Fruit fly (Drosophila melanogaster): Measurements from ENCODE around the gene CG9536.

Gene CG9536

DNA sequence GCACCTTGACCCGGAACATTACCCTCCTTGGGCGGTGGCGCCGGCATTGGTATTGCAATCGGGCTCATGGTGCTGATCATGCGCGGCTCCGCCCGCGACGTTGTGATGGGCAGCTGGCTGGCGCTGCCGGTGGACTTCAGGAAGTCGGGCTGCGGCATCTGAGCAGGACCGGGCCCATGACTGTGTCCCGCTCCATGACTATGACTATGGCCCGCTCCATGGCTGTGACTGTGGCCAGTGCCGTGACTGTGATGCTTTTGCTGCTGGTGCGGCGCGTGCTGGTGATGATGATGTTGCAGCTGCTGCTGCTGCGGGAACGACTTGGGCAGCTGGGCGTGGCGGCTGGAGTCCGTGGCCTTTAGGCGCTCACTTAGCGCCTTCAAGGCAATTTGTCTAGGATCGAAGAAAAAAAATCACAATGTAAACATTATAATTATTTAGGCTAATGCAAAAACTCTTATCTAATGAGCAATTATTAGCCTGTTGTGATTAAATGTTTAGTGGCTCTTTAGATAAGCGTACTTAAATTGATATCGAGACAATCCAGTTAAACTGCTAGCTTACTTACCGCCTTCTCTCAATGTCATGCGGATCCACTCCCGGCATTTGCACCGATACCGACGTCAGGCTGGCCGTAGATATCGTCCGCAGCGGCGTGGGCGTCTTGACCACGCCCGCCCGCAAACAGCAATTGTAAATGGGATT is 1.7 kb downstream of the CG9536 start:
- TF ChIP-seq CG8478 (optimal IDR thresholded peaks at IDR 0.05) (no peak), CTCF (optimal IDR thresholded peaks at IDR 0.05) (no peak)

- TF ChIP-seq CG8478 (optimal IDR thresholded peaks at IDR 0.05) (no peak), CTCF (optimal IDR thresholded peaks at IDR 0.05) (no peak)
These were observed 2.5 kb downstream of the CG9536 start for dm6 chr2L:6474298-6474697.

dm6 chr2L:6473076-6474037 is 3.4 kb downstream of the CG9536 start, which contains the start of gene mmy:
mmy (minus strand) TSS chr2L:6473904.
- no peak for TF ChIP-seq CTCF (optimal IDR thresholded peaks at IDR 0.05)
- no peak for TF ChIP-seq CG8478 (optimal IDR thresholded peaks at IDR 0.05)

- TF ChIP-seq CTCF (optimal IDR thresholded peaks at IDR 0.05), result no peak
- no peak for TF ChIP-seq CG8478 (optimal IDR thresholded peaks at IDR 0.05)
These were observed 4.6 kb downstream of the CG9536 start for dm6 chr2L:6471978-6472776.

DNA sequence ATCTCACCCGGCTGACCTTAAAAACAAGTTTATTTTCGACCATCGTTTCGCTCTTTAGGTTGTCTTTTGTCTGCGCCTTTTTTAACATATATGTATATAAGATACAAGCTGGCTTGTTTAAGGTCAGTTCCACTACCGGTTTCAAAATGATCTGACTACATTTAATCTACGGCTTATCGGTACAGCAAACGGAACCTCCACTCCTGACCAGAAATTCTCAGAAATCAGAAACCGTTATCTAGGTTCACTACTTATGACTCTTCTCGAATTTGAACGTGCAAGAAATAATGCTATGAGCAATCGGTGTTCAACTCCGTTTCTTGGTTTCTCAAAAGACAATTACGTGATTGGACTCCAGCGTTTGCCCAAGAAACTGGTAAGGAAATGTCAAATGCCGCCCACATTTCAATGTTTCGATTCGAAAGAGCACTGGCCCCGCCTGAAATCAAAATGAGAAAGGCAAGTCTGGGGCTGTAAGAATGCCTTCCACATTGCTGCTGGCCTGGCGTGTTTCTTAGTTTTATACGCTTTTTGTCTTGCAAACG is 6.6 kb downstream of the CG9536 start:
- TF ChIP-seq CTCF (optimal IDR thresholded peaks at IDR 0.05) (no peak), CG8478 (optimal IDR thresholded peaks at IDR 0.05) (no peak)

DNA sequence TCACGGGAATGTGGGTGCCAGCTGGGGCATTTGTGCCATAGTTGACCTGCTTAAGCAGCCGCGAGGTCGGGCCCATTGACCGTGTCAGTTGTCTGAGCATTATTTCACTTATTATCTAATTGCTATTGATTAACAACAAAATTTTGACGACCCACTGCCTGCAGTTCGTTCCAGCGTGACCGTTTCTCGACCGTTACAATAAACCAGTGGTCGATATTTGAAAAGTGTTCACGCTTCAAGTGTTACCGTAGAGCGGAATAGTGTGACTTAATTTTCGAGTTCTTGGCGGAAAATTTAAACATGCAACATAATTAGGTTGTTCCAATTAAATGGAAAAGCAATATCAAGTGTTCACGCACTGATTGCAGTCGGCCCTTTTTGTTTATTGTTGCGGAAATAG is 9.3 kb downstream of the CG9536 start, which contains the start of gene HemK1:
TSS of gene HemK1 (minus strand) at position 190 of the 400 bp plus-strand sequence.
- TF ChIP-seq CG8478 (optimal IDR thresholded peaks at IDR 0.05) (no peak), CTCF (optimal IDR thresholded peaks at IDR 0.05) (peak in 1 of 2 experiments; percentile 24)

DNA sequence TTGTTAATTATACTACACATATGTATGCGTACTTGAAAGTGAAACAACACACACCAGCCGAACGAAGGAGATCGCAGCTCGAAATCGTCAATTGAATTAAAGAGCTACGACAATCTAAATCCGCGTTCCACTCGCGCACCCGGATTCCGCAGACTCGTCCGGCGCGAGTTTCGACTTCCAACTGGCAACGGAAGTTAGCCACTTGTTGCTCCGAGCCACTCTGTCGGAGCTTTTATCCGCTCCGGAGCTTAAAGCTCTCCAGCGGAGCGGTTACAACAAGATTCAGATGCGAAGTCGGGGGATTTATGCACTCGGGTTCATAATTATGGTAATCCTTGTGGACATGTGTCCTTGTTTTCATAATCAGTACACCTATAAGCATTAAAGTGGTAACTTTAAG is 11.3 kb downstream of the CG9536 start, which contains the start of gene Rchy1:
TSS of gene Rchy1 (minus strand) at position 173 of the 400 bp plus-strand sequence.
- TF ChIP-seq CG8478 (optimal IDR thresholded peaks at IDR 0.05) (no peak), CTCF (optimal IDR thresholded peaks at IDR 0.05) (no peak)

- no peak for TF ChIP-seq CG8478 (optimal IDR thresholded peaks at IDR 0.05)
- no peak for TF ChIP-seq CTCF (optimal IDR thresholded peaks at IDR 0.05)
These were observed 12.0 kb downstream of the CG9536 start for dm6 chr2L:6464780-6465179.

DNA sequence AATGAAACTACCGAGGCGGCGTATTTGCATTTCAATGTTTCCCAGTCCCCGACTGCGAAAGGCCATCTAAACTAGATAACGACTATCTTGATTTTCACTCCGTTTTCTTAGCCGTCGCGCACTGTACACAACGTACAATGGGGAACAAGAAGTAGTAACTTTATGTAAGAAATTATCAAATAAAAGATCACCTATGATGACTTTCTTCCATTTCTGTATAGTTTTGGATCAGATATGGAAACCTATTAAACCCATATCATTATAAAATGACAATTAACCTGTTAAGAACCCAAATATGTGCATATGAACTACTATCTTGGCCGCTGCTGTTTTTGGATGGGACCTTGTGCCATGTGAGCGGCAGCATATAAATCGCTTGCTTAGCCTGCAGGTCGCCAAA is 12.5 kb downstream of the CG9536 start:
- TF ChIP-seq CG8478 (optimal IDR thresholded peaks at IDR 0.05) (no peak), CTCF (optimal IDR thresholded peaks at IDR 0.05) (no peak)

- TF ChIP-seq CG8478 (optimal IDR thresholded peaks at IDR 0.05), result no peak
- no peak for TF ChIP-seq CTCF (optimal IDR thresholded peaks at IDR 0.05)
These were observed 13.4 kb downstream of the CG9536 start for dm6 chr2L:6463392-6463791.

DNA sequence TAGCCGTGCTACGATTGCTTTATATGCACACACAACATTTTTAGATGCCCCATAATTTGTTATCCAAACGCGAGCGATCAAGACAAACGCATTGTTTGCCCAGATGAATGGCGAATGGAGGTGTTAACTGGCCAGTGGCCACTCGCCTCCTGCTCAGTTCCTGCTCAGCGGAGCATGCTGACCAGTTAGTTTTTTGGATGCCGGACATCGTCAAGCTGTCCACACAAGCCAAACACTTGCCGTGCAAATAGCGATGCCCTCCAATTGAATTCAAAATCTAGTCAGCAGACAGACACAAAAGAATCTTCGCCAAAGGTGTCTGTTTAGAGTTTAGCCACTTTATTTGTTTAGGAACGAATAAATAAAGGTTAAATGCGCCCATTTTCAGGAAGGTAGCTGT is 14.5 kb downstream of the CG9536 start:
- no peak for TF ChIP-seq CG8478 (optimal IDR thresholded peaks at IDR 0.05)
- no peak for TF ChIP-seq CTCF (optimal IDR thresholded peaks at IDR 0.05)

- no peak for TF ChIP-seq CG8478 (optimal IDR thresholded peaks at IDR 0.05)
- no peak for TF ChIP-seq CTCF (optimal IDR thresholded peaks at IDR 0.05)
These were observed 15.3 kb downstream of the CG9536 start for dm6 chr2L:6461497-6461896.

- TF ChIP-seq CG8478 (optimal IDR thresholded peaks at IDR 0.05) (no peak), CTCF (optimal IDR thresholded peaks at IDR 0.05) (no peak)
These were observed 19.2 kb downstream of the CG9536 start for dm6 chr2L:6457583-6457982.

DNA sequence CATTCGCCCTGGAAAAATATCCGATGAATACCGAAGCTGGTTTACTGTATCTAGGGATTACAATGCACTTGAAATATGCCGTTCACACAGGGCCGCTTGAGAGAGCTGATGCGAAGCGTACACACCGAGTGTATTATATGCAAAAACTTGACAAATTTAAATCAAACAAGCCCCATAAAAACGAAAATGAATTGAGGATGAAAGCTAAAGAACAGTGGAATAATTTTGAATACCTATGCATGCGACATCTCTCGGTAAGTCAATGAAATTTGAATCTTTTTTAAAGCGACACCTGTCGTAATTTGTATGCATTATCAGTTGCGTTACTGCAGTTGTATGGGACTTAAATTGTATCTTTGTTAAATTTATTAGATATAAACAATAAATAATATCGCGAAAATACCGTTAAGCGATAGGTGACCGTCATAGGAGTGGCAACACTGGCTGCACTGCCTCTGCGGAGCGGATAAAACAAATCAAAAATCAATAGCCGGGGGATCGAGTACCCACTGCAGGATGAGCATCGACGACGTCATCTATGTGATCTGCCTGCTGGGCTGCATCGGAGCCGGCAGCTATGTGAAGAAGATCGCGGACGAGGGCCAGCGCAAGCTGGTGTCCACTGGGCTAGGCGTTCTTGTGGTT is 20.7 kb downstream of the CG9536 start, which contains the start of gene frj:
TSS of gene frj (plus strand) at position 98 of the 645 bp plus-strand sequence.
- no peak for TF ChIP-seq CG8478 (optimal IDR thresholded peaks at IDR 0.05)
- peak; percentile 87 to 91 for TF ChIP-seq CTCF (optimal IDR thresholded peaks at IDR 0.05)

Measured in S2 (cell line).